Fruit fly (Drosophila melanogaster) whole organism, embryonic: Measurements from ENCODE around the gene CG13454.
A peak's percentile ranks its signal among the peaks of the same experiment; 100 is the strongest.

Source experiments
- BEAF-32 ChIP-seq: fragments of 200-800 bp; sonication (Bioruptor generic); optimal IDR thresholded peaks from 3 replicates; lab custom pipeline; 2017; ENCODE audit warnings: missing biosample characterization, missing genetic modification characterization, mild to moderate bottlenecking, moderate library complexity, missing genetic modification reagents
- Bgb ChIP-seq: fragments of 200-800 bp; sonication (Bioruptor generic); IDR thresholded peaks from 2 replicates; pipeline ENCODE4 v1.3.6; 2022; ENCODE audit warnings: missing biosample characterization, missing genetic modification characterization; ENCODE audit not compliant: partially characterized antibody
- CG10267 ChIP-seq: fragments of 200-800 bp; sonication (Bioruptor generic); optimal IDR thresholded peaks from 2 replicates; lab custom pipeline; 2018; ENCODE audit warnings: missing biosample characterization, mild to moderate bottlenecking, missing genetic modification characterization, moderate library complexity
- CG10462 ChIP-seq: fragments of 200-800 bp; sonication (Bioruptor generic); optimal IDR thresholded peaks from 2 replicates; lab custom pipeline; 2016; ENCODE audit warnings: missing biosample characterization, missing genetic modification characterization
- CG10565 ChIP-seq: fragments of 200-800 bp; sonication (Bioruptor generic); optimal IDR thresholded peaks from 3 replicates; lab custom pipeline; 2016; ENCODE audit warnings: missing biosample characterization, mild to moderate bottlenecking, missing genetic modification characterization
- CG12659 ChIP-seq: fragments of 200-800 bp; sonication (Bioruptor generic); optimal IDR thresholded peaks from 3 replicates; lab custom pipeline; 2017; ENCODE audit warnings: mild to moderate bottlenecking, missing biosample characterization, missing genetic modification reagents, missing genetic modification characterization
- CG13287 ChIP-seq: fragments of 200-800 bp; sonication (Bioruptor generic); IDR thresholded peaks from 2 replicates; pipeline ENCODE4 v1.3.6; 2022; ENCODE audit warnings: missing biosample characterization, missing genetic modification characterization; ENCODE audit not compliant: partially characterized antibody
- CG14710 ChIP-seq: fragments of 200-800 bp; sonication (Bioruptor generic); optimal IDR thresholded peaks from 3 replicates; lab custom pipeline; 2019; ENCODE audit warnings: missing biosample characterization, mild to moderate bottlenecking, missing genetic modification characterization, moderate library complexity
- CG1529 ChIP-seq: fragments of 200-800 bp; sonication (Bioruptor generic); optimal IDR thresholded peaks from 3 replicates; lab custom pipeline; 2018; ENCODE audit warnings: missing biosample characterization, missing genetic modification characterization
- CG15696 ChIP-seq: fragments of 200-800 bp; sonication (Bioruptor generic); optimal IDR thresholded peaks from 2 replicates; lab custom pipeline; 2019; ENCODE audit warnings: missing biosample characterization, mild to moderate bottlenecking, missing genetic modification characterization, moderate library complexity
- CG1602 ChIP-seq: fragments of 200-800 bp; sonication (Bioruptor generic); optimal IDR thresholded peaks from 3 replicates; lab custom pipeline; 2016; ENCODE audit warnings: missing biosample characterization, missing genetic modification characterization
- CG16813 ChIP-seq: fragments of 200-800 bp; sonication (Bioruptor generic); IDR thresholded peaks from 3 replicates; pipeline ENCODE4 v1.3.6; 2022; ENCODE audit warnings: missing biosample characterization, missing genetic modification characterization; ENCODE audit not compliant: partially characterized antibody
- CG17186 ChIP-seq: fragments of 200-800 bp; sonication (Bioruptor generic); optimal IDR thresholded peaks from 3 replicates; lab custom pipeline; 2017; ENCODE audit warnings: missing biosample characterization, missing genetic modification reagents, missing genetic modification characterization
- CG17829 ChIP-seq: fragments of 200-800 bp; optimal IDR thresholded peaks from 2 replicates; lab custom pipeline; 2019; ENCODE audit warnings: missing biosample characterization, mild to moderate bottlenecking, missing genetic modification characterization, moderate library complexity
- CG34376 ChIP-seq: fragments of 200-800 bp; sonication (Bioruptor generic); optimal IDR thresholded peaks from 2 replicates; lab custom pipeline; 2018; ENCODE audit warnings: missing biosample characterization, mild to moderate bottlenecking, missing genetic modification characterization
- CG4424 ChIP-seq: fragments of 200-800 bp; sonication (Bioruptor generic); optimal IDR thresholded peaks from 3 replicates; lab custom pipeline; 2016; ENCODE audit warnings: missing biosample characterization, missing genetic modification characterization
- CG4730 ChIP-seq: fragments of 200-800 bp; sonication (Bioruptor generic); IDR thresholded peaks from 2 replicates; pipeline ENCODE4 v1.3.6; 2022; ENCODE audit warnings: missing biosample characterization, missing genetic modification characterization
- CG6791 ChIP-seq: fragments of 200-800 bp; sonication (Bioruptor generic); IDR thresholded peaks from 3 replicates; pipeline ENCODE4 v1.3.6; 2022; ENCODE audit warnings: missing biosample characterization, missing genetic modification characterization; ENCODE audit not compliant: partially characterized antibody
- CG8290 ChIP-seq, 3 experiments: fragments of 200-800 bp; sonication (Bioruptor generic); optimal IDR thresholded peaks; 2 replicates each; lab custom pipeline; 2016 to 2019; ENCODE audit warnings: missing biosample characterization in 3 of 3, missing genetic modification characterization in 3 of 3, mild to moderate bottlenecking in 2 of 3, moderate library complexity in 1 of 3
- CG9437 ChIP-seq: fragments of 200-800 bp; sonication (Bioruptor generic); optimal IDR thresholded peaks from 2 replicates; lab custom pipeline; 2018; ENCODE audit warnings: missing biosample characterization, mild to moderate bottlenecking, missing genetic modification characterization
- Dip3 ChIP-seq: fragments of 200-800 bp; sonication (Bioruptor generic); optimal IDR thresholded peaks from 3 replicates; lab custom pipeline; 2016; ENCODE audit warnings: missing biosample characterization, missing genetic modification characterization
- Dll ChIP-seq: fragments of 200-800 bp; sonication (Bioruptor generic); IDR thresholded peaks from 4 replicates; pipeline ENCODE4 v1.3.6; 2022; ENCODE audit warnings: missing biosample characterization, missing genetic modification characterization; ENCODE audit not compliant: partially characterized antibody
- HLHmδ ChIP-seq: fragments of 200-800 bp; sonication (Bioruptor generic); optimal IDR thresholded peaks from 2 replicates; lab custom pipeline; 2018; ENCODE audit warnings: missing biosample characterization, mild to moderate bottlenecking, missing genetic modification characterization, moderate library complexity
- HmgD ChIP-seq: fragments of 200-800 bp; sonication (Bioruptor generic); optimal IDR thresholded peaks from 3 replicates; lab custom pipeline; 2016; ENCODE audit warnings: missing biosample characterization, missing genetic modification characterization
- Hmx ChIP-seq: fragments of 200-800 bp; sonication (Bioruptor generic); optimal IDR thresholded peaks from 2 replicates; lab custom pipeline; 2016; ENCODE audit warnings: missing biosample characterization, missing genetic modification characterization
- Hr3 ChIP-seq: fragments of 200-800 bp; sonication (Bioruptor generic); optimal IDR thresholded peaks from 3 replicates; lab custom pipeline; 2016; ENCODE audit warnings: missing biosample characterization, missing genetic modification characterization
- Kr ChIP-seq: fragments of 200-800 bp; sonication (Bioruptor generic); optimal IDR thresholded peaks from 2 replicates; lab custom pipeline; 2017; ENCODE audit warnings: missing biosample characterization, mild to moderate bottlenecking, missing genetic modification characterization
- MBD-R2 ChIP-seq: fragments of 200-800 bp; sonication (Bioruptor generic); IDR thresholded peaks from 2 replicates; pipeline ENCODE4 v1.3.6; 2022; ENCODE audit warnings: missing biosample characterization, missing genetic modification characterization
- MESR4 ChIP-seq: fragments of 200-800 bp; sonication (Bioruptor generic); optimal IDR thresholded peaks from 2 replicates; lab custom pipeline; 2018; ENCODE audit warnings: missing biosample characterization, mild to moderate bottlenecking, missing genetic modification characterization, moderate library complexity
- Neu2 ChIP-seq: fragments of 200-800 bp; sonication (Bioruptor generic); optimal IDR thresholded peaks from 3 replicates; lab custom pipeline; 2016; ENCODE audit warnings: missing biosample characterization, missing genetic modification characterization, borderline replicate concordance
- NfI ChIP-seq: fragments of 200-800 bp; sonication (Bioruptor generic); optimal IDR thresholded peaks from 3 replicates; lab custom pipeline; 2018; ENCODE audit warnings: missing biosample characterization, mild to moderate bottlenecking, missing genetic modification characterization, moderate library complexity
- YL-1 ChIP-seq: fragments of 200-800 bp; sonication (Bioruptor generic); optimal IDR thresholded peaks from 3 replicates; lab custom pipeline; 2017; ENCODE audit warnings: missing biosample characterization, mild to moderate bottlenecking, missing genetic modification characterization
- aop ChIP-seq: fragments of 200-800 bp; sonication (Bioruptor generic); IDR thresholded peaks from 2 replicates; pipeline ENCODE4 v1.3.6; 2022; ENCODE audit warnings: missing biosample characterization, missing genetic modification characterization
- ara ChIP-seq: fragments of 200-800 bp; sonication (Bioruptor generic); IDR thresholded peaks from 2 replicates; pipeline ENCODE4 v1.3.6; 2022; ENCODE audit warnings: missing biosample characterization, missing genetic modification characterization
- az2 ChIP-seq: fragments of 200-800 bp; sonication (Bioruptor generic); optimal IDR thresholded peaks from 3 replicates; lab custom pipeline; 2016; ENCODE audit warnings: missing biosample characterization, missing genetic modification characterization
- cg ChIP-seq: fragments of 200-800 bp; sonication (Bioruptor generic); optimal IDR thresholded peaks from 3 replicates; lab custom pipeline; 2019; ENCODE audit warnings: missing biosample characterization, mild to moderate bottlenecking, missing genetic modification characterization, moderate library complexity
- chm ChIP-seq: fragments of 200-800 bp; sonication (Bioruptor generic); IDR thresholded peaks from 2 replicates; pipeline ENCODE4 v1.3.6; 2022; ENCODE audit warnings: missing biosample characterization, missing genetic modification characterization
- crc ChIP-seq: fragments of 200-800 bp; sonication (Bioruptor generic); optimal IDR thresholded peaks from 2 replicates; lab custom pipeline; 2016; ENCODE audit warnings: missing biosample characterization, missing genetic modification characterization
- exex ChIP-seq: fragments of 200-800 bp; sonication (Bioruptor generic); optimal IDR thresholded peaks from 4 replicates; lab custom pipeline; 2018; ENCODE audit warnings: missing biosample characterization, mild to moderate bottlenecking, missing genetic modification characterization, moderate library complexity
- gfzf ChIP-seq: fragments of 200-800 bp; sonication (Bioruptor generic); optimal IDR thresholded peaks from 2 replicates; lab custom pipeline; 2016; ENCODE audit warnings: missing biosample characterization, mild to moderate bottlenecking, missing genetic modification characterization, moderate library complexity
- pb ChIP-seq: fragments of 200-800 bp; sonication (Bioruptor generic); optimal IDR thresholded peaks from 3 replicates; lab custom pipeline; 2016; ENCODE audit warnings: missing biosample characterization, missing genetic modification characterization
- phol ChIP-seq: fragments of 200-800 bp; sonication (Bioruptor generic); optimal IDR thresholded peaks from 3 replicates; lab custom pipeline; 2018; ENCODE audit warnings: missing biosample characterization, mild to moderate bottlenecking, missing genetic modification characterization, moderate library complexity
- pzg ChIP-seq: fragments of 200-800 bp; sonication (Bioruptor generic); optimal IDR thresholded peaks from 3 replicates; lab custom pipeline; 2018; ENCODE audit warnings: missing biosample characterization, mild to moderate bottlenecking, missing genetic modification characterization, moderate library complexity
- sd ChIP-seq: fragments of 200-800 bp; sonication (Bioruptor generic); optimal IDR thresholded peaks from 3 replicates; lab custom pipeline; 2018; ENCODE audit warnings: missing biosample characterization, mild to moderate bottlenecking, missing genetic modification characterization, moderate library complexity
- sens ChIP-seq: fragments of 200-800 bp; sonication (Bioruptor generic); peaks from one replicate; lab custom pipeline; 2016; ENCODE audit warnings: missing biosample characterization, missing genetic modification characterization
- trem ChIP-seq: fragments of 200-800 bp; optimal IDR thresholded peaks from 3 replicates; lab custom pipeline; 2019; ENCODE audit warnings: missing biosample characterization, mild to moderate bottlenecking, missing genetic modification characterization, moderate library complexity
- twi ChIP-seq: fragments of 200-800 bp; optimal IDR thresholded peaks from 2 replicates; lab custom pipeline; 2019; ENCODE audit warnings: missing biosample characterization, mild to moderate bottlenecking, missing genetic modification characterization, moderate library complexity
- yki ChIP-seq: fragments of >200 bp; optimal IDR thresholded peaks from 3 replicates; lab custom pipeline; 2018

CG13454 gene

dm6 chr3L:15510787-15511186 is 6.1 kb downstream of the CG13454 start, which contains the start of gene MsrA (continued):
- TF ChIP-seq ara (GFP tag; lab: Robert Waterston, UW) (no peak), Hr3 (no peak), CG4424 (GFP tag; lab: Kevin White, UChicago) (no peak), cg (GFP tag; lab: Kevin White, UChicago) (no peak), HmgD (GFP tag; lab: Kevin White, UChicago) (no peak), Neu2 (GFP tag; lab: Kevin White, UChicago) (no peak), aop (GFP tag; lab: Robert Waterston, UW) (no peak), CG10462 (GFP tag; lab: Kevin White, UChicago) (no peak), CG34376 (GFP tag; lab: Kevin White, UChicago) (peak; percentile 28), phol (tag; lab: Kevin White, UChicago) (no peak), CG10565 (no peak), az2 (GFP tag; lab: Kevin White, UChicago) (no peak)

dm6 chr3L:15509398-15509797 is 7.5 kb downstream of the CG13454 start, which contains the start of the genes gdl and gdl-ORF39:
Gene gdl (plus strand): TSS chr3L:15509445.
Gene gdl-ORF39 (plus strand): TSS chr3L:15509445.
- peak; percentile 32 for TF ChIP-seq CG17829 (tag; lab: Kevin White, UChicago)
- TF ChIP-seq Kr (GFP tag; lab: Kevin White, UChicago), result no peak
- TF ChIP-seq crc, result no peak
- TF ChIP-seq HLHmδ (GFP tag; lab: Kevin White, UChicago), result peak; percentile 21
- no peak for TF ChIP-seq CG8290 (GFP tag; optimal IDR thresholded peaks at IDR 0.05; lab: Kevin White, UChicago)
- peak in 1 of 2 experiments; percentile 8 for TF ChIP-seq CG8290 (tag; optimal IDR thresholded peaks at IDR 0.05; lab: Kevin White, UChicago)
- no peak for TF ChIP-seq sd
- peak; percentile 11 for TF ChIP-seq phol (tag; lab: Kevin White, UChicago)
- TF ChIP-seq YL-1 (GFP tag; lab: Kevin White, UChicago), result peak; percentile 11
- TF ChIP-seq BEAF-32, result peak; percentile 45
- TF ChIP-seq CG10267, result peak; percentile 13
- peak; percentile 62 for TF ChIP-seq CG13287
- TF ChIP-seq sens, result peak; percentile 58
- TF ChIP-seq MBD-R2 (GFP tag; lab: Robert Waterston, UW), result peak; percentile 78
- TF ChIP-seq pb, result no peak
- TF ChIP-seq Dip3 (GFP tag; lab: Kevin White, UChicago), result no peak
- TF ChIP-seq yki (lab: Kevin White, UChicago), result no peak
- 0 out of 3 replicates have a peak, but pooled peaks have one; percentile 20 for TF ChIP-seq CG16813 (GFP tag; lab: Robert Waterston, UW)
- TF ChIP-seq Dll, result 0 out of 4 replicates have a peak, but pooled peaks have one; percentile 31
- peak; percentile 22 for TF ChIP-seq CG17186 (GFP tag; lab: Kevin White, UChicago)
- TF ChIP-seq twi (tag; lab: Kevin White, UChicago), result no peak
- peak; percentile 100 for TF ChIP-seq CG14710 (tag; lab: Kevin White, UChicago)
- no peak; the same call in 1 of the 2 replicates for TF ChIP-seq chm (GFP tag; lab: Robert Waterston, UW)
- TF ChIP-seq CG15696 (tag; lab: Kevin White, UChicago), result no peak
- no peak for TF ChIP-seq CG1529 (GFP tag; lab: Kevin White, UChicago)
- TF ChIP-seq Hmx, result no peak
- TF ChIP-seq NfI, result no peak
- TF ChIP-seq CG1602 (GFP tag; lab: Kevin White, UChicago), result no peak
- no peak for TF ChIP-seq CG6791 (GFP tag; lab: Robert Waterston, UW)
- TF ChIP-seq trem (tag; lab: Kevin White, UChicago), result peak; percentile 36
- TF ChIP-seq CG12659, result peak; percentile 12
- no peak for TF ChIP-seq CG4730 (GFP tag; lab: Robert Waterston, UW)
- peak; percentile 31 for TF ChIP-seq MESR4
- peak; percentile 86 for TF ChIP-seq pzg (GFP tag; lab: Kevin White, UChicago)
- TF ChIP-seq exex, result no peak
- peak; percentile 43 for TF ChIP-seq gfzf (GFP tag; lab: Kevin White, UChicago)
- TF ChIP-seq CG9437 (GFP tag; lab: Kevin White, UChicago), result no peak
- peak; percentile 46; the same call in 1 of the 2 replicates for TF ChIP-seq Bgb (GFP tag; lab: Robert Waterston, UW)
